Fruit fly (Drosophila melanogaster) whole organism, embryonic: Measurements from ENCODE around the gene pasi2.

Experiments used
- Abd-B ChIP-seq: fragments of 200-800 bp; sonication (Bioruptor generic); optimal IDR thresholded peaks from 2 replicates; lab custom pipeline; 2018; ENCODE audit warnings: missing biosample characterization, mild to moderate bottlenecking, missing genetic modification characterization, moderate library complexity
- Bgb ChIP-seq: fragments of 200-800 bp; sonication (Bioruptor generic); IDR thresholded peaks from 2 replicates; pipeline ENCODE4 v1.3.6; 2022; ENCODE audit warnings: missing biosample characterization, missing genetic modification characterization; ENCODE audit not compliant: partially characterized antibody
- CG10654 ChIP-seq: fragments of 200-800 bp; sonication (Bioruptor generic); optimal IDR thresholded peaks from 2 replicates; lab custom pipeline; 2016; ENCODE audit warnings: missing biosample characterization, missing genetic modification characterization
- CG11093 ChIP-seq: fragments of 200-800 bp; sonication (Bioruptor generic); IDR thresholded peaks from 3 replicates; pipeline ENCODE4 v1.3.6; 2022; ENCODE audit warnings: missing biosample characterization, missing genetic modification characterization
- CG11247 ChIP-seq: fragments of 200-800 bp; sonication (Bioruptor generic); IDR thresholded peaks from 2 replicates; pipeline ENCODE4 v1.3.6; 2022; ENCODE audit warnings: missing biosample characterization, missing genetic modification characterization
- CG12071 ChIP-seq: fragments of 200-800 bp; sonication (Bioruptor generic); optimal IDR thresholded peaks from 3 replicates; lab custom pipeline; 2018; ENCODE audit warnings: missing biosample characterization, mild to moderate bottlenecking, missing genetic modification characterization
- CG12236 ChIP-seq: fragments of 200-800 bp; sonication (Bioruptor generic); optimal IDR thresholded peaks from 2 replicates; lab custom pipeline; 2016; ENCODE audit warnings: missing biosample characterization, missing genetic modification characterization
- CG1233 ChIP-seq: fragments of 200-800 bp; sonication (Bioruptor generic); optimal IDR thresholded peaks from 4 replicates; lab custom pipeline; 2018; ENCODE audit warnings: missing biosample characterization, mild to moderate bottlenecking, missing genetic modification characterization
- CG12391 ChIP-seq: fragments of 200-800 bp; sonication (Bioruptor generic); optimal IDR thresholded peaks from 3 replicates; lab custom pipeline; 2018; ENCODE audit warnings: missing biosample characterization, mild to moderate bottlenecking, missing genetic modification characterization, moderate library complexity
- CG13296 ChIP-seq: fragments of 200-800 bp; sonication (Bioruptor generic); optimal IDR thresholded peaks from 3 replicates; lab custom pipeline; 2018; ENCODE audit warnings: missing biosample characterization, mild to moderate bottlenecking, missing genetic modification characterization
- CG15011 ChIP-seq: fragments of 200-800 bp; sonication (Bioruptor generic); optimal IDR thresholded peaks from 3 replicates; lab custom pipeline; 2018; ENCODE audit warnings: missing biosample characterization, mild to moderate bottlenecking, missing genetic modification characterization
- CG1792 ChIP-seq: fragments of 200-800 bp; sonication (Bioruptor generic); optimal IDR thresholded peaks from 2 replicates; lab custom pipeline; 2016; ENCODE audit warnings: missing biosample characterization, missing genetic modification characterization
- CG1832 ChIP-seq: fragments of 200-800 bp; sonication (Bioruptor generic); optimal IDR thresholded peaks from 2 replicates; lab custom pipeline; 2017; ENCODE audit warnings: missing biosample characterization, mild to moderate bottlenecking, missing genetic modification characterization, inconsistent platforms
- CG3065 ChIP-seq: fragments of 200-800 bp; sonication (Bioruptor generic); optimal IDR thresholded peaks from 2 replicates; lab custom pipeline; 2016; ENCODE audit warnings: missing biosample characterization, missing genetic modification characterization
- CG31365 ChIP-seq: fragments of 200-800 bp; sonication (Bioruptor generic); optimal IDR thresholded peaks from 2 replicates; lab custom pipeline; 2018; ENCODE audit warnings: missing biosample characterization, mild to moderate bottlenecking, missing genetic modification characterization
- CG31388 ChIP-seq: fragments of 200-800 bp; sonication (Bioruptor generic); optimal IDR thresholded peaks from 2 replicates; lab custom pipeline; 2016; ENCODE audit warnings: missing biosample characterization, missing genetic modification characterization
- CG32767 ChIP-seq: fragments of 200-800 bp; sonication (Bioruptor generic); IDR thresholded peaks from 2 replicates; pipeline ENCODE4 v1.3.6; 2022; ENCODE audit warnings: missing biosample characterization, missing genetic modification characterization
- CG3726 ChIP-seq: fragments of 200-800 bp; sonication (Bioruptor generic); IDR thresholded peaks from 3 replicates; pipeline ENCODE4, ENCODE4 v1.3.6; 2022; ENCODE audit warnings: missing biosample characterization, missing genetic modification characterization
- CG3838 ChIP-seq: fragments of 200-800 bp; sonication (Bioruptor generic); optimal IDR thresholded peaks from 3 replicates; lab custom pipeline; 2016; ENCODE audit warnings: missing biosample characterization, missing genetic modification characterization
- CG3995 ChIP-seq: fragments of 200-800 bp; sonication (Bioruptor generic); optimal IDR thresholded peaks from 3 replicates; lab custom pipeline; 2016; ENCODE audit warnings: missing biosample characterization, missing genetic modification characterization
- CG6791 ChIP-seq: fragments of 200-800 bp; sonication (Bioruptor generic); IDR thresholded peaks from 3 replicates; pipeline ENCODE4 v1.3.6; 2022; ENCODE audit warnings: missing biosample characterization, missing genetic modification characterization; ENCODE audit not compliant: partially characterized antibody
- CoRest ChIP-seq: fragments of 200-800 bp; sonication (Bioruptor generic); optimal IDR thresholded peaks from 3 replicates; lab custom pipeline; 2018; ENCODE audit warnings: missing biosample characterization, mild to moderate bottlenecking, missing genetic modification characterization, moderate library complexity
- D ChIP-seq, 2 experiments: fragments of 200-800 bp in 1 of 2; fragments of >200 bp in 1 of 2; sonication (Bioruptor generic) in 1 of 2; optimal IDR thresholded peaks; 2 replicates in 1 of 2; 3 replicates in 1 of 2; lab custom pipeline; 2017; ENCODE audit warnings: mild to moderate bottlenecking in 1 of 2, missing biosample characterization in 1 of 2, missing genetic modification characterization in 1 of 2, missing genetic modification reagents in 1 of 2
- HLH4C ChIP-seq: fragments of 200-800 bp; sonication (Bioruptor generic); IDR thresholded peaks from 3 replicates; pipeline ENCODE4 v1.3.6; 2022; ENCODE audit warnings: missing biosample characterization, missing genetic modification characterization; ENCODE audit not compliant: partially characterized antibody
- Lhr ChIP-seq: fragments of 200-800 bp; sonication (Bioruptor generic); optimal IDR thresholded peaks from 3 replicates; lab custom pipeline; 2017; ENCODE audit warnings: mild to moderate bottlenecking, missing biosample characterization, missing genetic modification reagents, missing genetic modification characterization
- Nf-YA ChIP-seq: fragments of 200-800 bp; sonication (Bioruptor generic); IDR thresholded peaks from 2 replicates; pipeline ENCODE4 v1.3.6; 2022; ENCODE audit warnings: missing biosample characterization, missing genetic modification characterization
- Oli ChIP-seq: fragments of 200-800 bp; sonication (Bioruptor generic); optimal IDR thresholded peaks from 2 replicates; lab custom pipeline; 2018; ENCODE audit warnings: missing biosample characterization, mild to moderate bottlenecking, missing genetic modification characterization, moderate library complexity
- Ptx1 ChIP-seq: fragments of 200-800 bp; sonication (Bioruptor generic); IDR thresholded peaks from 2 replicates; pipeline ENCODE4 v1.3.6; 2022; ENCODE audit warnings: missing biosample characterization, missing genetic modification characterization
- Ravus ChIP-seq: fragments of 200-800 bp; sonication (Bioruptor generic); IDR thresholded peaks from 2 replicates; pipeline ENCODE4 v1.3.6; 2022; ENCODE audit warnings: missing biosample characterization, missing genetic modification characterization
- Sry-δ ChIP-seq: fragments of 200-800 bp; sonication (Bioruptor generic); optimal IDR thresholded peaks from 2 replicates; lab custom pipeline; 2016; ENCODE audit warnings: missing biosample characterization, missing genetic modification characterization
- TFAM ChIP-seq: fragments of 200-800 bp; sonication (Bioruptor generic); optimal IDR thresholded peaks from 2 replicates; lab custom pipeline; 2017; ENCODE audit warnings: missing biosample characterization, missing genetic modification characterization, inconsistent platforms
- Usf ChIP-seq: fragments of 200-800 bp; sonication (Bioruptor generic); optimal IDR thresholded peaks from 2 replicates; lab custom pipeline; 2017; ENCODE audit warnings: missing genotype, missing biosample characterization, missing genetic modification characterization
- abd-A ChIP-seq: fragments of 200-800 bp; sonication (Bioruptor generic); optimal IDR thresholded peaks from 3 replicates; lab custom pipeline; 2019; ENCODE audit warnings: missing biosample characterization, mild to moderate bottlenecking, missing genetic modification characterization, moderate library complexity
- az2 ChIP-seq: fragments of 200-800 bp; sonication (Bioruptor generic); optimal IDR thresholded peaks from 3 replicates; lab custom pipeline; 2016; ENCODE audit warnings: missing biosample characterization, missing genetic modification characterization
- caup ChIP-seq: fragments of 200-800 bp; sonication (Bioruptor generic); optimal IDR thresholded peaks from 3 replicates; lab custom pipeline; 2017; ENCODE audit warnings: missing biosample characterization, mild to moderate bottlenecking, missing genetic modification characterization, moderate library complexity; ENCODE audit not compliant: severe bottlenecking
- ftz-f1 ChIP-seq: fragments of 200-800 bp; sonication (Bioruptor generic); optimal IDR thresholded peaks from 2 replicates; lab custom pipeline; 2016; ENCODE audit warnings: missing biosample characterization, missing genetic modification characterization
- gce ChIP-seq: fragments of 200-800 bp; sonication (Bioruptor generic); IDR thresholded peaks from 3 replicates; pipeline ENCODE4 v1.3.6; 2022; ENCODE audit warnings: missing biosample characterization, missing genetic modification characterization
- kay ChIP-seq: fragments of 200-800 bp; sonication (Bioruptor generic); optimal IDR thresholded peaks from 2 replicates; lab custom pipeline; 2016; ENCODE audit warnings: missing biosample characterization, missing genetic modification characterization
- kni ChIP-seq: fragments of 200-800 bp; sonication (Bioruptor generic); optimal IDR thresholded peaks from 3 replicates; lab custom pipeline; 2017; ENCODE audit warnings: mild to moderate bottlenecking, missing biosample characterization, missing genetic modification reagents, missing genetic modification characterization
- mirr ChIP-seq: fragments of 200-800 bp; sonication (Bioruptor generic); optimal IDR thresholded peaks from 3 replicates; lab custom pipeline; 2018; ENCODE audit warnings: missing biosample characterization, mild to moderate bottlenecking, missing genetic modification characterization
- nerfin-2 ChIP-seq: fragments of 200-800 bp; sonication (Bioruptor generic); IDR thresholded peaks from 2 replicates; pipeline ENCODE4 v1.3.6; 2022; ENCODE audit warnings: missing biosample characterization, missing genetic modification characterization; ENCODE audit not compliant: partially characterized antibody
- org-1 ChIP-seq: fragments of 200-800 bp; sonication (Bioruptor generic); optimal IDR thresholded peaks from 2 replicates; lab custom pipeline; 2017; ENCODE audit warnings: missing biosample characterization, missing genetic modification characterization
- ssp ChIP-seq: fragments of 200-800 bp; sonication (Bioruptor generic); IDR thresholded peaks from 2 replicates; pipeline ENCODE4 v1.3.6; 2022; ENCODE audit warnings: missing biosample characterization, missing genetic modification characterization
- stc ChIP-seq: fragments of 200-800 bp; sonication (Bioruptor generic); IDR thresholded peaks from 2 replicates; pipeline ENCODE4 v1.3.6; 2022; ENCODE audit warnings: missing biosample characterization, missing genetic modification characterization
- tap ChIP-seq: fragments of 200-800 bp; optimal IDR thresholded peaks from 3 replicates; lab custom pipeline; 2019; ENCODE audit warnings: missing biosample characterization, mild to moderate bottlenecking, missing genetic modification characterization, moderate library complexity
- trh ChIP-seq: fragments of 200-800 bp; sonication (Bioruptor generic); optimal IDR thresholded peaks from 2 replicates; lab custom pipeline; 2016; ENCODE audit warnings: missing biosample characterization, missing genetic modification characterization
- unpg ChIP-seq: fragments of 200-800 bp; sonication (Bioruptor generic); optimal IDR thresholded peaks from 3 replicates; lab custom pipeline; 2018; ENCODE audit warnings: missing biosample characterization, mild to moderate bottlenecking, missing genetic modification characterization, moderate library complexity
- vvl ChIP-seq: fragments of 200-800 bp; sonication (Bioruptor generic); IDR thresholded peaks from 2 replicates; pipeline ENCODE4 v1.3.6; 2022; ENCODE audit warnings: missing biosample characterization, missing genetic modification characterization

Gene pasi2

DNA sequence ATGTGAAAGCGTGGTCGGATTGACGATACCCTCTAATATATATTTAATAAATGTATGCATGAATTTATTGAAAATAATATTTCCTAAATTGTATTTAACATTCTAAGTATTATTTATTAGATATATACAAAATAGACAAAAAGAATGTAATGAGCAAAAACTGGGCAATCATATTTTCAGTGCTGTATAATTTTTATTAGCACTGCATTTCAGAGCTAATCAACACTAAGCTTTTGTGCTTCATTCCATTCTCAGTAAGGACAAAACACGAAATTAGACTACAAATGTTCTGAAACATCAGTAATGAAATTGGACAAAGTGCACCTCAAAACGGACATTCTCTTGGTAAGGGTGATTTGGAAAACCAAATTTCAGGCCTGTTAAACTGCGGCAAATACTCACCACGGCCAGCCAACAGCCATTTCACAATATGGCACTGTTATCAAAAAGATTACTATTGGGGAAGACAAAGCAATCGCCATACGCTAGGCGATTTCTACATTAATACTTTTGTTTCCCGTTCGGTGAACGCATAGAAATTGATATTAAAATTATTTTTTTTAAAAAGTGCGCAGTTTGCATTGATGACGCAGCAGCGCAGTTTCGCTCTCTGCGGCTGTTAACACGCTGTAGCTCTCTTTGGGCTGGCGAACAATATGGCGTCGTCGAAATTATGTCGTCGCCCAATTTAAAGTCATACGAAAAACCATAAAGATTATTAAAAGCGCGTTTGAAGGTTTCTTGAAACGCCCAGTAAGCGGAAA lies 5.6 kb downstream of the pasi2 start (continued):
- TF ChIP-seq org-1 (GFP tag; lab: Kevin White, UChicago): peak; percentile 90
- TF ChIP-seq gce (GFP tag; lab: Robert Waterston, UW): no peak
- peak; percentile 45 for TF ChIP-seq TFAM (GFP tag; lab: Kevin White, UChicago)
- peak; percentile 48 for TF ChIP-seq CG3838 (GFP tag; lab: Kevin White, UChicago)
- TF ChIP-seq CG3995 (GFP tag; lab: Kevin White, UChicago): peak; percentile 56
- TF ChIP-seq CG12391 (tag; lab: Kevin White, UChicago): peak; percentile 94
- peak; percentile 29 for TF ChIP-seq CG31365
- TF ChIP-seq CG31388 (GFP tag; lab: Kevin White, UChicago): peak; percentile 37
- peak; percentile 73 for TF ChIP-seq Abd-B
- TF ChIP-seq CG3065: peak; percentile 71
- no peak for TF ChIP-seq nerfin-2 (GFP tag; lab: Robert Waterston, UW)
- TF ChIP-seq CG12236: no peak
- peak; percentile 96 for TF ChIP-seq CoRest (tag; lab: Kevin White, UChicago)
- TF ChIP-seq trh: peak; percentile 63
- no peak for TF ChIP-seq D (optimal IDR thresholded peaks at IDR 0.05; lab: Kevin White, UChicago)
- peak; percentile 90 for TF ChIP-seq D (GFP tag; optimal IDR thresholded peaks at IDR 0.05; lab: Kevin White, UChicago)
- TF ChIP-seq caup (GFP tag; lab: Kevin White, UChicago): peak; percentile 87
- peak; percentile 50 for TF ChIP-seq kay (GFP tag; lab: Kevin White, UChicago)
- peak; percentile 92 for TF ChIP-seq CG1233 (GFP tag; lab: Kevin White, UChicago)
- no peak for TF ChIP-seq HLH4C (GFP tag; lab: Robert Waterston, UW)
- TF ChIP-seq tap (tag; lab: Kevin White, UChicago): peak; percentile 81
- peak; percentile 80 for TF ChIP-seq CG32767 (GFP tag; lab: Robert Waterston, UW)
- TF ChIP-seq Sry-δ (GFP tag; lab: Kevin White, UChicago): peak; percentile 10
- TF ChIP-seq CG12071 (GFP tag; lab: Kevin White, UChicago): peak; percentile 64
- peak; percentile 92 for TF ChIP-seq Oli (tag; lab: Kevin White, UChicago)
- TF ChIP-seq CG1792 (GFP tag; lab: Kevin White, UChicago): peak; percentile 59
- TF ChIP-seq CG10654 (GFP tag; lab: Kevin White, UChicago): peak; percentile 83
- peak; percentile 84 for TF ChIP-seq Ptx1
- TF ChIP-seq CG6791: peak; percentile 13; the same call in 1 of the 3 replicates
- TF ChIP-seq CG11093 (GFP tag; lab: Robert Waterston, UW): peak; percentile 78
- TF ChIP-seq Nf-YA (GFP tag; lab: Robert Waterston, UW): peak; percentile 41; the same call in 1 of the 2 replicates
- no peak for TF ChIP-seq kni (GFP tag; lab: Kevin White, UChicago)
- TF ChIP-seq CG11247 (GFP tag; lab: Robert Waterston, UW): peak; percentile 57
- peak; percentile 86 for TF ChIP-seq vvl (GFP tag; lab: Robert Waterston, UW)
- TF ChIP-seq az2: peak; percentile 89
- no peak for TF ChIP-seq CG1832 (GFP tag; lab: Kevin White, UChicago)
- TF ChIP-seq Bgb (GFP tag; lab: Robert Waterston, UW): no peak
- peak; percentile 49 for TF ChIP-seq Ravus (GFP tag; lab: Robert Waterston, UW)
- TF ChIP-seq unpg (GFP tag; lab: Kevin White, UChicago): peak; percentile 85
- TF ChIP-seq abd-A: no peak
- peak; percentile 79 for TF ChIP-seq CG15011 (GFP tag; lab: Kevin White, UChicago)
- peak; percentile 59 for TF ChIP-seq Lhr (GFP tag; lab: Kevin White, UChicago)
- TF ChIP-seq Usf (GFP tag; lab: Kevin White, UChicago): peak; percentile 83
- peak; percentile 91 for TF ChIP-seq CG13296 (GFP tag; lab: Kevin White, UChicago)
- TF ChIP-seq ftz-f1: no peak
- no peak; the same call in 2 of the 3 replicates for TF ChIP-seq CG3726 (GFP tag; lab: Robert Waterston, UW)
- peak; percentile 86 for TF ChIP-seq stc (GFP tag; lab: Robert Waterston, UW)
- TF ChIP-seq ssp (GFP tag; lab: Robert Waterston, UW): peak; percentile 60
- peak; percentile 73 for TF ChIP-seq mirr (GFP tag; lab: Kevin White, UChicago)
